Worm (Caenorhabditis elegans): ENCODE data around the gene Y53F4B.27.

- TF ChIP-seq pha-4 (tag; optimal IDR thresholded peaks at IDR 0.05) (peak; percentile 23), lsy-2 (tag; optimal IDR thresholded peaks at IDR 0.05) (no peak), blmp-1 (tag; optimal IDR thresholded peaks at IDR 0.05) (no peak), ces-1 (GFP tag; optimal IDR thresholded peaks at IDR 0.05) (no peak)
These were observed 27.5 kb downstream of the Y53F4B.27 start for ce11 chrII:15173174-15173573.
